Worm (Caenorhabditis elegans) whole organism, L4 larva: ENCODE measurements around the gene W02G9.4.
A peak's percentile ranks its signal among the peaks of the same experiment; 100 is the strongest.

Experiments
- F10B5.3 ChIP-seq: sonication (generic microtip); optimal IDR thresholded peaks from 2 replicates; lab custom pipeline; 2016; ENCODE audit warnings: mild to moderate bottlenecking, missing genetic modification characterization, missing compliant biosample characterization
- F49E8.2 ChIP-seq: sonication (generic microtip); optimal IDR thresholded peaks from 2 replicates; lab custom pipeline; 2016; ENCODE audit warnings: missing compliant biosample characterization, mild to moderate bottlenecking, missing genetic modification characterization, borderline replicate concordance
- T20F7.1 ChIP-seq: fragments of 200-800 bp; sonication (Bioruptor generic); optimal IDR thresholded peaks from 2 replicates; lab custom pipeline; 2018; ENCODE audit warnings: mild to moderate bottlenecking, missing genetic modification characterization, missing compliant biosample characterization
- Y75B8A.6 ChIP-seq: fragments of 200-800 bp; sonication (Bioruptor generic); IDR thresholded peaks from 2 replicates; pipeline ENCODE4 v1.3.6; 2022; ENCODE audit warnings: missing genetic modification reagents, missing genetic modification characterization, missing compliant biosample characterization
- ZK546.5 ChIP-seq, 2 experiments: sonication (generic microtip); optimal IDR thresholded peaks; 2 replicates each; lab custom pipeline; 2017; ENCODE audit warnings: missing biosample characterization in 2 of 2, missing genetic modification characterization in 2 of 2
- ceh-82 ChIP-seq: sonication (generic microtip); optimal IDR thresholded peaks from 2 replicates; lab custom pipeline; 2017; ENCODE audit warnings: missing biosample characterization, missing genetic modification characterization
- dmd-9 ChIP-seq: fragments of 200-800 bp; sonication (Bioruptor generic); IDR thresholded peaks from 2 replicates; pipeline ENCODE4 v1.3.6; 2022; ENCODE audit warnings: missing genetic modification reagents, missing genetic modification characterization, missing compliant biosample characterization
- egl-27 ChIP-seq: sonication (generic microtip); optimal IDR thresholded peaks from 3 replicates; lab custom pipeline; 2017; ENCODE audit warnings: missing biosample characterization, missing genetic modification reagents, missing genetic modification characterization
- egl-43 ChIP-seq: fragments of 200-800 bp; sonication (Bioruptor generic); IDR thresholded peaks from 2 replicates; pipeline ENCODE4 v1.3.6; 2022; ENCODE audit warnings: missing genetic modification reagents, missing genetic modification characterization, missing compliant biosample characterization
- fos-1 ChIP-seq: fragments of 150-350 bp; optimal IDR thresholded peaks from 2 replicates; lab custom pipeline; 2014; ENCODE audit warnings: missing biosample characterization, missing genetic modification characterization
- gei-8 ChIP-seq: fragments of 200-800 bp; sonication (Bioruptor generic); optimal IDR thresholded peaks from 2 replicates; lab custom pipeline; 2018; ENCODE audit warnings: mild to moderate bottlenecking, missing genetic modification characterization, missing compliant biosample characterization
- mxl-2 ChIP-seq: fragments of 200-800 bp; sonication (Bioruptor generic); conservative IDR thresholded peaks from 2 replicates; pipeline ENCODE4 v1.3.6; 2022; ENCODE audit warnings: missing genetic modification reagents, missing genetic modification characterization, missing compliant biosample characterization
- mxl-3 ChIP-seq: fragments of 200-800 bp; sonication (Bioruptor generic); optimal IDR thresholded peaks from 2 replicates; lab custom pipeline; 2018; ENCODE audit warnings: mild to moderate bottlenecking, missing genetic modification characterization, missing compliant biosample characterization
- nhr-77 ChIP-seq: fragments of 150-350 bp; optimal IDR thresholded peaks from 2 replicates; lab custom pipeline; 2014; ENCODE audit warnings: missing biosample characterization, missing genetic modification characterization
- saeg-2 ChIP-seq: fragments of 200-800 bp; sonication (Bioruptor generic); IDR thresholded peaks from 2 replicates; pipeline ENCODE4 v1.3.6; 2022; ENCODE audit warnings: missing genetic modification reagents, missing genetic modification characterization, missing compliant biosample characterization
- set-16 ChIP-seq: fragments of 200-800 bp; sonication (Bioruptor generic); IDR thresholded peaks from 2 replicates; pipeline ENCODE4 v1.3.6; 2022; ENCODE audit warnings: missing genetic modification reagents, missing genetic modification characterization, missing compliant biosample characterization
- spr-3 ChIP-seq: fragments of 200-800 bp; sonication (Bioruptor generic); optimal IDR thresholded peaks from 2 replicates; lab custom pipeline; 2018; ENCODE audit warnings: mild to moderate bottlenecking, missing genetic modification characterization, missing compliant biosample characterization
- zag-1 ChIP-seq: fragments of 150-350 bp; optimal IDR thresholded peaks from 2 replicates; lab custom pipeline; 2014; ENCODE audit warnings: missing biosample characterization, missing genetic modification characterization
- zfp-2 ChIP-seq: sonication (generic microtip); optimal IDR thresholded peaks from 2 replicates; lab custom pipeline; 2016; ENCODE audit warnings: mild to moderate bottlenecking, missing genetic modification characterization, missing compliant biosample characterization

The W02G9.4 gene

ce11 chrV:2711429-2711828 is 44.7 kb downstream of the W02G9.4 start, which contains the start of gene C24B9.3 (continued):
- TF ChIP-seq F10B5.3 (tag; lab: Kevin White, UChicago) (no peak), nhr-77 (tag; lab: Kevin White, UChicago) (peak; percentile 45), Y75B8A.6 (GFP tag; lab: Robert Waterston, UW) (no peak), ceh-82 (tag; lab: Kevin White, UChicago) (no peak)

DNA sequence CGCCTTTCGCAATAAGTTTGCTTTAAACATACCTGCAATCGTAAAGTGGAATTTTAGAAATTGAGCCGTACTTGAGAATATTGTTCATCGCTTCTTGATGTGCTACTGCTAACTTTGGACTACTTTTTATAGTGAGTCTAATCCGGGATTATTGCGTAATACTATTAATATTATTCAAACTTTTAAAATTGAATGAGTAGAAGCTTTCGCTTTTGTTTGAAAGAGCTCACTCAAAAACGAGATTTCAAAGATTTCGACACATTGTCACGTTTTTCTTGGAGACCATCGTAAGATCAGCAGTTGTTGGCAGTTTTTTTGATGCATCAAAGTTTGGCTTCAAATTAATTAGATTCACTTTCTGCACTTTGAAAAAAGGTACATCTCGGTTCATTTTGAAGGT is 46.8 kb downstream of the W02G9.4 start, which contains the start of gene srt-28:
Gene srt-28, minus strand, starts transcription at position 101 of the 400 bp plus-strand sequence.
- TF ChIP-seq dmd-9 (GFP tag; lab: Robert Waterston, UW) (no peak), saeg-2 (no peak), T20F7.1 (GFP tag; lab: Kevin White, UChicago) (no peak), ceh-82 (tag; lab: Kevin White, UChicago) (no peak), spr-3 (GFP tag; lab: Kevin White, UChicago) (no peak), F49E8.2 (tag; lab: Kevin White, UChicago) (no peak), egl-27 (no peak), fos-1 (tag; lab: Kevin White, UChicago) (no peak), zfp-2 (no peak), gei-8 (GFP tag; lab: Kevin White, UChicago) (no peak), mxl-3 (GFP tag; lab: Kevin White, UChicago) (no peak), zag-1 (tag; lab: Kevin White, UChicago) (no peak)

- TF ChIP-seq set-16 (peak; percentile 80), ZK546.5 (tag; optimal IDR thresholded peaks at IDR 0.05; lab: Kevin White, UChicago) (no peak)
- TF ChIP-seq, all 104 proteins: peak for 1
Observed at ce11 chrV:2716933-2717332, 50.2 kb downstream of the W02G9.4 start.

ce11 chrV:2718688-2719185 is 52.0 kb downstream of the W02G9.4 start, which contains the start of gene srt-29:
TSS of gene srt-29 (minus strand) at chrV:2719135.
- TF ChIP-seq egl-43 (peak; percentile 55; the same call in 1 of the 2 replicates), set-16 (peak; percentile 93), nhr-77 (tag; lab: Kevin White, UChicago) (no peak), mxl-2 (GFP tag; lab: Robert Waterston, UW) (0 out of 2 replicates have a peak, but pooled peaks have one; percentile 15)
